Fruit fly (Drosophila melanogaster): ENCODE results near the gene GatC.

- TF ChIP-seq CTCF (optimal IDR thresholded peaks at IDR 0.05) (no peak), CG8478 (optimal IDR thresholded peaks at IDR 0.05) (no peak)
These were observed 43.8 kb upstream of the GatC start for dm6 chr2L:13876698-13877097.
